Worm (Caenorhabditis elegans) whole organism, L2 larva: ENCODE data around the gene C13A2.1.

Experiments
- C34F6.9 ChIP-seq: fragments of 150-350 bp; optimal IDR thresholded peaks from 2 replicates; lab custom pipeline; 2014; ENCODE audit warnings: missing biosample characterization, missing genetic modification characterization
- R02D3.7 ChIP-seq: fragments of 150-350 bp; optimal IDR thresholded peaks from 2 replicates; lab custom pipeline; 2014; ENCODE audit warnings: missing biosample characterization, missing genetic modification characterization
- alr-1 ChIP-seq: fragments of 150-350 bp; optimal IDR thresholded peaks from 2 replicates; lab custom pipeline; 2014; ENCODE audit warnings: missing biosample characterization, missing genetic modification characterization
- aly-2 ChIP-seq: fragments of 150-350 bp; optimal IDR thresholded peaks from 2 replicates; lab custom pipeline; 2014; ENCODE audit warnings: missing biosample characterization, missing genetic modification characterization
- ama-1 ChIP-seq: fragments of 150-350 bp; optimal IDR thresholded peaks from 2 replicates; lab custom pipeline; 2018; ENCODE audit warnings: inconsistent platforms
- blmp-1 ChIP-seq: sonication (generic microtip); optimal IDR thresholded peaks from 2 replicates; lab custom pipeline; 2017; ENCODE audit warnings: missing genetic modification characterization, mild to moderate bottlenecking, missing compliant biosample characterization, antibody characterized with exemption, moderate library complexity; ENCODE audit not compliant: insufficient read depth
- ceh-16 ChIP-seq: fragments of 150-350 bp; optimal IDR thresholded peaks from 2 replicates; lab custom pipeline; 2014; ENCODE audit warnings: missing biosample characterization, missing genetic modification characterization
- ceh-82 ChIP-seq: fragments of 150-350 bp; optimal IDR thresholded peaks from 2 replicates; lab custom pipeline; 2014; ENCODE audit warnings: missing biosample characterization, missing genetic modification characterization
- crh-2 ChIP-seq: sonication (generic microtip); optimal IDR thresholded peaks from 2 replicates; lab custom pipeline; 2017; ENCODE audit warnings: missing biosample characterization, missing genetic modification characterization
- egl-27 ChIP-seq: sonication (generic microtip); optimal IDR thresholded peaks from 3 replicates; lab custom pipeline; 2017; ENCODE audit warnings: missing biosample characterization, missing genetic modification reagents, missing genetic modification characterization
- elt-3 ChIP-seq: sonication (generic microtip); optimal IDR thresholded peaks from 2 replicates; lab custom pipeline; 2017; ENCODE audit warnings: missing biosample characterization, missing genetic modification characterization
- fos-1 ChIP-seq: fragments of 150-350 bp; optimal IDR thresholded peaks from 2 replicates; lab custom pipeline; 2014; ENCODE audit warnings: missing biosample characterization, missing genetic modification characterization
- lin-11 ChIP-seq: fragments of 150-350 bp; sonication (generic microtip); optimal IDR thresholded peaks from 2 replicates; lab custom pipeline; 2014; ENCODE audit warnings: missing biosample characterization, missing genetic modification characterization, inconsistent platforms, mixed read lengths
- lin-13 ChIP-seq: fragments of 150-350 bp; optimal IDR thresholded peaks from 2 replicates; lab custom pipeline; 2014; ENCODE audit warnings: missing biosample characterization, missing genetic modification reagents, missing genetic modification characterization
- lin-39 ChIP-seq: fragments of 150-350 bp; optimal IDR thresholded peaks from 2 replicates; lab custom pipeline; 2014; ENCODE audit warnings: missing biosample characterization, missing genetic modification reagents, missing genetic modification characterization
- mab-5 ChIP-seq: fragments of 150-350 bp; optimal IDR thresholded peaks from 2 replicates; lab custom pipeline; 2014; ENCODE audit warnings: missing biosample characterization, missing genetic modification characterization
- mdl-1 ChIP-seq, 2 experiments: fragments of 150-350 bp in 1 of 2; sonication (generic microtip) in 1 of 2; optimal IDR thresholded peaks; 2 replicates each; lab custom pipeline; 2017; ENCODE audit warnings: missing biosample characterization in 2 of 2, missing genetic modification characterization in 2 of 2
- nhr-10 ChIP-seq: sonication (generic microtip); optimal IDR thresholded peaks from 2 replicates; lab custom pipeline; 2017; ENCODE audit warnings: missing biosample characterization, missing genetic modification characterization
- nhr-12 ChIP-seq: fragments of 150-350 bp; optimal IDR thresholded peaks from 2 replicates; lab custom pipeline; 2014; ENCODE audit warnings: missing biosample characterization, missing genetic modification characterization
- nhr-129 ChIP-seq: fragments of 150-350 bp; optimal IDR thresholded peaks from 2 replicates; lab custom pipeline; 2014; ENCODE audit warnings: missing biosample characterization, missing genetic modification characterization
- nhr-6 ChIP-seq: fragments of 150-350 bp; optimal IDR thresholded peaks from 2 replicates; lab custom pipeline; 2014; ENCODE audit warnings: missing biosample characterization, missing genetic modification characterization
- nhr-77 ChIP-seq: fragments of 150-350 bp; optimal IDR thresholded peaks from 2 replicates; lab custom pipeline; 2014; ENCODE audit warnings: missing biosample characterization, missing genetic modification characterization
- peb-1 ChIP-seq: fragments of 150-350 bp; optimal IDR thresholded peaks from 2 replicates; lab custom pipeline; 2014; ENCODE audit warnings: missing biosample characterization, missing genetic modification characterization
- sem-4 ChIP-seq: fragments of 150-350 bp; optimal IDR thresholded peaks from 2 replicates; lab custom pipeline; 2014; ENCODE audit warnings: missing biosample characterization, missing genetic modification reagents, missing genetic modification characterization
- skn-1 ChIP-seq: sonication (generic microtip); optimal IDR thresholded peaks from 2 replicates; lab custom pipeline; 2017; ENCODE audit warnings: missing biosample characterization, missing genetic modification characterization
- sma-9 ChIP-seq, 2 experiments: fragments of 150-350 bp in 1 of 2; sonication (generic microtip) in 1 of 2; optimal IDR thresholded peaks; 2 replicates each; lab custom pipeline; 2014 to 2016; ENCODE audit warnings: missing genetic modification characterization in 2 of 2, mild to moderate bottlenecking in 1 of 2, missing biosample characterization in 1 of 2, missing compliant biosample characterization in 1 of 2, missing genetic modification reagents in 1 of 2, moderate library complexity in 1 of 2
- snpc-4 ChIP-seq: fragments of 150-350 bp; optimal IDR thresholded peaks from 2 replicates; lab custom pipeline; 2014; ENCODE audit warnings: missing biosample characterization, missing genetic modification characterization
- unc-55 ChIP-seq: fragments of 150-350 bp; sonication (generic microtip); optimal IDR thresholded peaks from 3 replicates; lab custom pipeline; 2014; ENCODE audit warnings: missing biosample characterization, missing genetic modification reagents, missing genetic modification characterization
- unc-62 ChIP-seq: fragments of 150-350 bp; optimal IDR thresholded peaks from 2 replicates; lab custom pipeline; 2014; ENCODE audit warnings: missing biosample characterization, missing genetic modification reagents, missing genetic modification characterization
- zag-1 ChIP-seq: fragments of 150-350 bp; optimal IDR thresholded peaks from 2 replicates; lab custom pipeline; 2014; ENCODE audit warnings: missing biosample characterization, missing genetic modification characterization
- ztf-1 ChIP-seq: fragments of 200-800 bp; sonication (Bioruptor generic); conservative IDR thresholded peaks from 2 replicates; pipeline ENCODE4 v1.3.6; 2022; ENCODE audit warnings: missing genetic modification characterization, missing compliant biosample characterization
- ztf-11 ChIP-seq: sonication (generic microtip); optimal IDR thresholded peaks from 2 replicates; lab custom pipeline; 2017; ENCODE audit warnings: missing biosample characterization, missing genetic modification characterization
- ztf-4 ChIP-seq: fragments of 150-350 bp; optimal IDR thresholded peaks from 2 replicates; lab custom pipeline; 2014; ENCODE audit warnings: missing biosample characterization, missing genetic modification characterization

C13A2.1 gene

ce11 chrV:7325285-7325684, 36.5 kb downstream of the C13A2.1 start, which contains the start of gene srx-92:
srx-92 (minus strand) TSS chrV:7325385.
- TF ChIP-seq ceh-16 (tag; lab: Kevin White, UChicago) (no peak), fos-1 (tag; lab: Kevin White, UChicago) (no peak), nhr-12 (tag; lab: Kevin White, UChicago) (no peak), lin-11 (tag; lab: Kevin White, UChicago) (no peak), ceh-82 (tag; lab: Kevin White, UChicago) (no peak), skn-1 (no peak), nhr-6 (no peak), R02D3.7 (no peak), nhr-10 (tag; lab: Kevin White, UChicago) (no peak), peb-1 (tag; lab: Kevin White, UChicago) (no peak), ztf-4 (no peak), aly-2 (no peak), sma-9 (GFP tag; optimal IDR thresholded peaks at IDR 0.05; lab: Kevin White, UChicago) (no peak), sma-9 (tag; optimal IDR thresholded peaks at IDR 0.05; lab: Kevin White, UChicago) (no peak), zag-1 (tag; lab: Kevin White, UChicago) (no peak), mdl-1 (tag; optimal IDR thresholded peaks at IDR 0.05; lab: Kevin White, UChicago) (no peak), C34F6.9 (tag; lab: Kevin White, UChicago) (no peak), mab-5 (tag; lab: Kevin White, UChicago) (no peak), ztf-11 (tag; lab: Kevin White, UChicago) (no peak), crh-2 (tag; lab: Kevin White, UChicago) (no peak), blmp-1 (tag; lab: Kevin White, UChicago) (no peak)

- TF ChIP-seq ztf-4 (no peak), lin-13 (no peak), lin-39 (tag; lab: Kevin White, UChicago) (no peak), crh-2 (tag; lab: Kevin White, UChicago) (no peak), skn-1 (no peak), nhr-6 (no peak), nhr-12 (tag; lab: Kevin White, UChicago) (no peak), mab-5 (tag; lab: Kevin White, UChicago) (no peak), egl-27 (tag; lab: Kevin White, UChicago) (no peak)
These were observed 38.1 kb downstream of the C13A2.1 start, which contains the start of gene F10G2.4 for ce11 chrV:7326928-7327327. F10G2.4 (plus strand) TSS chrV:7327228.

- no peak for TF ChIP-seq sem-4 (tag; lab: Kevin White, UChicago)
- TF ChIP-seq alr-1 (tag; lab: Kevin White, UChicago): no peak
- TF ChIP-seq nhr-129 (tag; lab: Kevin White, UChicago): no peak
- no peak for TF ChIP-seq crh-2 (tag; lab: Kevin White, UChicago)
- no peak for TF ChIP-seq mdl-1 (tag; optimal IDR thresholded peaks at IDR 0.05; lab: Kevin White, UChicago)
- no peak for TF ChIP-seq mab-5 (tag; lab: Kevin White, UChicago)
- TF ChIP-seq peb-1 (tag; lab: Kevin White, UChicago): no peak
- TF ChIP-seq unc-55: no peak
- TF ChIP-seq nhr-10 (tag; lab: Kevin White, UChicago): no peak
- no peak for TF ChIP-seq unc-62 (GFP tag; lab: Kevin White, UChicago)
- no peak for TF ChIP-seq ama-1 (lab: Kevin White, UChicago)
- no peak for TF ChIP-seq R02D3.7
- TF ChIP-seq ceh-16 (tag; lab: Kevin White, UChicago): no peak
- TF ChIP-seq nhr-77: no peak
- TF ChIP-seq fos-1 (tag; lab: Kevin White, UChicago): no peak
- no peak for TF ChIP-seq elt-3 (tag; lab: Kevin White, UChicago)
- no peak for TF ChIP-seq aly-2
These were observed 39.3 kb downstream of the C13A2.1 start, which contains the start of gene clec-7 for ce11 chrV:7328092-7328491. clec-7 (plus strand) TSS chrV:7328392.

ce11 chrV:7330868-7331267, 42.1 kb downstream of the C13A2.1 start, which contains the start of gene F10G2.2:
F10G2.2 (plus strand) TSS chrV:7331168.
- TF ChIP-seq ztf-11 (tag; lab: Kevin White, UChicago) (no peak), nhr-12 (tag; lab: Kevin White, UChicago) (no peak), lin-13 (no peak), ztf-4 (no peak), lin-39 (tag; lab: Kevin White, UChicago) (no peak), ztf-1 (GFP tag; lab: Robert Waterston, UW) (no peak), crh-2 (tag; lab: Kevin White, UChicago) (no peak), ceh-16 (tag; lab: Kevin White, UChicago) (no peak), blmp-1 (tag; lab: Kevin White, UChicago) (no peak), snpc-4 (tag; lab: Kevin White, UChicago) (no peak)
